Worm (Caenorhabditis elegans) whole organism, late embryonic: ENCODE measurements around the gene lips-7.

Experiments used
- K02D7.2 ChIP-seq: sonication (generic microtip); optimal IDR thresholded peaks from 2 replicates; lab custom pipeline; 2017; ENCODE audit warnings: mild to moderate bottlenecking, missing genetic modification characterization, missing compliant biosample characterization
- ceh-22 ChIP-seq: sonication (generic microtip); optimal IDR thresholded peaks from 2 replicates; lab custom pipeline; 2017; ENCODE audit warnings: missing biosample characterization, missing genetic modification characterization
- ceh-30 ChIP-seq: fragments of 150-350 bp; optimal IDR thresholded peaks from 2 replicates; lab custom pipeline; 2014; ENCODE audit warnings: missing biosample characterization, missing genetic modification characterization
- fkh-10 ChIP-seq: fragments of 150-350 bp; optimal IDR thresholded peaks from 2 replicates; lab custom pipeline; 2014; ENCODE audit warnings: missing biosample characterization, missing genetic modification reagents, missing genetic modification characterization
- nhr-232 ChIP-seq: sonication (generic microtip); optimal IDR thresholded peaks from 2 replicates; lab custom pipeline; 2016; ENCODE audit warnings: missing genetic modification characterization, missing compliant biosample characterization
- pqm-1 ChIP-seq: sonication (generic microtip); optimal IDR thresholded peaks from 2 replicates; lab custom pipeline; 2016; ENCODE audit warnings: missing genetic modification characterization, missing compliant biosample characterization
- pros-1 ChIP-seq: fragments of 150-350 bp; optimal IDR thresholded peaks from 2 replicates; lab custom pipeline; 2014; ENCODE audit warnings: missing biosample characterization, missing genetic modification reagents, missing genetic modification characterization
- rnt-1 ChIP-seq: sonication (generic microtip); optimal IDR thresholded peaks from 2 replicates; lab custom pipeline; 2016; ENCODE audit warnings: missing genetic modification characterization, missing compliant biosample characterization
- sdc-2 ChIP-seq: sonication (generic microtip); optimal IDR thresholded peaks from 2 replicates; lab custom pipeline; 2016; ENCODE audit warnings: missing genotype, missing genetic modification characterization, missing compliant biosample characterization
- sox-4 ChIP-seq: sonication (generic microtip); optimal IDR thresholded peaks from 2 replicates; lab custom pipeline; 2017; ENCODE audit warnings: mild to moderate bottlenecking, missing genetic modification characterization, inconsistent platforms, missing compliant biosample characterization
- unc-3 ChIP-seq, 2 experiments: fragments of 200-800 bp in 1 of 2; sonication (Bioruptor generic) in 1 of 2; sonication (generic microtip) in 1 of 2; conservative IDR thresholded peaks in 1 of 2; optimal IDR thresholded peaks in 1 of 2; 2 replicates each; pipeline versions ENCODE4 v1.3.6 to Lab custom; 2016 to 2022; ENCODE audit warnings: missing compliant biosample characterization in 2 of 2, missing genetic modification characterization in 2 of 2, missing genetic modification reagents in 1 of 2
- unc-42 ChIP-seq: sonication (generic microtip); optimal IDR thresholded peaks from 2 replicates; lab custom pipeline; 2016; ENCODE audit warnings: missing genotype, missing genetic modification characterization, missing compliant biosample characterization
- zip-5 ChIP-seq: sonication (generic microtip); optimal IDR thresholded peaks from 2 replicates; lab custom pipeline; 2016; ENCODE audit warnings: missing genetic modification characterization, missing compliant biosample characterization

ce11 chrII:602969-603368, 51.3 kb downstream of the lips-7 start:
- no peak for TF ChIP-seq sdc-2 (tag; lab: Kevin White, UChicago)
- no peak for TF ChIP-seq pros-1 (tag; lab: Kevin White, UChicago)
- TF ChIP-seq ceh-22 (tag; lab: Kevin White, UChicago), result no peak
- TF ChIP-seq K02D7.2 (tag; lab: Kevin White, UChicago), result no peak
- no peak for TF ChIP-seq pqm-1 (tag; lab: Kevin White, UChicago)
- TF ChIP-seq ceh-30 (tag; lab: Kevin White, UChicago), result no peak
- TF ChIP-seq unc-3 (GFP tag; conservative IDR thresholded peaks at IDR 0.05; lab: Robert Waterston, UW), result no peak
- TF ChIP-seq unc-3 (tag; optimal IDR thresholded peaks at IDR 0.05; lab: Kevin White, UChicago), result no peak
- peak; percentile 13 for TF ChIP-seq rnt-1 (tag; lab: Kevin White, UChicago)
- TF ChIP-seq fkh-10, result no peak
- TF ChIP-seq unc-42 (tag; lab: Kevin White, UChicago), result peak; percentile 2
- no peak for TF ChIP-seq zip-5 (tag; lab: Kevin White, UChicago)
- TF ChIP-seq nhr-232 (tag; lab: Kevin White, UChicago), result no peak
- TF ChIP-seq sox-4 (tag; lab: Kevin White, UChicago), result no peak
